Fruit fly (Drosophila melanogaster): ENCODE results near the gene CG15432.

The CG15432 gene

DNA sequence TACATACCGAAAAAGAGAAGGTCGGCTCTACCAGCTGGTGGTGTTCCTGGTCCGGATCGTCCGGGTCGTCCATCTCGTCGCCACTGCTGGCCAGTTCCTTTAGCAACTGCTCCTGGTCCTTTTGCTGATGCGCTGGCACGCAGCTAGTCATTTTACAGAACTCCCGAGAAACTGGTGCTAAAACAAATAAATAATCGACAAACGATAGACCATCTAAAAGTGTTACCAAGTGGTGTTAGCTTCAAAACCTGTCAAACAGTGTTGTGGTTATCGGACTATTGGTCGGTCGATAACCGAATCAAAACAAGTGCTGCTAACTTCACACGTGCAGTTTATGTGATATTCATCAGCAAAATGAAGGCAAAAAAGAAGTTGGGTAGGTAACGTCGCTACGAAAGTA is 2.3 kb downstream of the CG15432 start, which contains the start of the genes morgue and Elp3:
Gene morgue, minus strand, starts transcription at position 224 of the 400 bp plus-strand sequence.
Gene Elp3, plus strand, starts transcription at position 276 of the 400 bp plus-strand sequence.
- TF ChIP-seq CG17806 (tag; optimal IDR thresholded peaks at IDR 0.05) (no peak), CG32121 (GFP tag; IDR thresholded peaks at IDR 0.05) (no peak), CG8301 (tag; optimal IDR thresholded peaks at IDR 0.05) (no peak), fd96Ca (GFP tag; IDR thresholded peaks at IDR 0.05) (no peak), Snoo (tag; optimal IDR thresholded peaks at IDR 0.05) (no peak), Ets98B (GFP tag; IDR thresholded peaks at IDR 0.05) (no peak), rn (GFP tag; IDR thresholded peaks at IDR 0.05) (no peak), CG14655 (GFP tag; optimal IDR thresholded peaks at IDR 0.05) (no peak), D1 (tag; optimal IDR thresholded peaks at IDR 0.05) (no peak), CG13204 (GFP tag; optimal IDR thresholded peaks at IDR 0.05) (no peak), Pif1A (GFP tag; optimal IDR thresholded peaks at IDR 0.05) (no peak), CG15710 (tag; optimal IDR thresholded peaks at IDR 0.05) (no peak), gl (tag; optimal IDR thresholded peaks at IDR 0.05) (no peak), CG4496 (GFP tag; IDR thresholded peaks at IDR 0.05) (no peak), CG34367 (tag; optimal IDR thresholded peaks at IDR 0.05) (no peak), Pif1B (GFP tag; optimal IDR thresholded peaks at IDR 0.05) (no peak), CG9948 (tag; optimal IDR thresholded peaks at IDR 0.05) (no peak), EcR (GFP tag; optimal IDR thresholded peaks at IDR 0.05) (no peak), CG10348 (GFP tag; IDR thresholded peaks at IDR 0.05) (no peak)

dm6 chr2L:4448582-4449016 is 6.5 kb downstream of the CG15432 start, which contains the start of gene MFS18:
MFS18 (minus strand) TSS chr2L:4448635.
- peak; percentile 98 for TF ChIP-seq CG12605 (GFP tag; IDR thresholded peaks at IDR 0.05)
- peak; percentile 96 for TF ChIP-seq gl (tag; optimal IDR thresholded peaks at IDR 0.05)
- peak; percentile 98 for TF ChIP-seq CG9948 (tag; optimal IDR thresholded peaks at IDR 0.05)
- peak; percentile 100 for TF ChIP-seq CG17806 (tag; optimal IDR thresholded peaks at IDR 0.05)
- peak; percentile 99 for TF ChIP-seq CG4496 (GFP tag; IDR thresholded peaks at IDR 0.05)
- TF ChIP-seq CG8301 (tag; optimal IDR thresholded peaks at IDR 0.05), result peak; percentile 99
- TF ChIP-seq CG10348 (GFP tag; IDR thresholded peaks at IDR 0.05), result peak; percentile 81
- TF ChIP-seq Snoo (tag; optimal IDR thresholded peaks at IDR 0.05), result peak; percentile 97
- peak; percentile 99 for TF ChIP-seq D1 (tag; optimal IDR thresholded peaks at IDR 0.05)
- peak; percentile 99 for TF ChIP-seq Ets98B (GFP tag; IDR thresholded peaks at IDR 0.05)
- TF ChIP-seq Pif1A (GFP tag; optimal IDR thresholded peaks at IDR 0.05), result no peak
- peak; percentile 99 for TF ChIP-seq CG8159 (tag; optimal IDR thresholded peaks at IDR 0.05)
- TF ChIP-seq CG15710 (tag; optimal IDR thresholded peaks at IDR 0.05), result peak; percentile 90
- peak; percentile 30 for TF ChIP-seq EcR (GFP tag; optimal IDR thresholded peaks at IDR 0.05)
- no peak for TF ChIP-seq CG13204 (GFP tag; optimal IDR thresholded peaks at IDR 0.05)
- TF ChIP-seq CG34367 (tag; optimal IDR thresholded peaks at IDR 0.05), result peak; percentile 88
- peak; percentile 96 for TF ChIP-seq Pif1B (GFP tag; optimal IDR thresholded peaks at IDR 0.05)
- TF ChIP-seq CG14655 (GFP tag; optimal IDR thresholded peaks at IDR 0.05), result peak; percentile 99
- TF ChIP-seq CG32121 (GFP tag; IDR thresholded peaks at IDR 0.05), result peak; percentile 99
- peak; percentile 97 for TF ChIP-seq fd96Ca (GFP tag; IDR thresholded peaks at IDR 0.05)
- peak; percentile 98 for TF ChIP-seq rn (GFP tag; IDR thresholded peaks at IDR 0.05)

- TF ChIP-seq D1 (tag; optimal IDR thresholded peaks at IDR 0.05) (no peak), CG13204 (GFP tag; optimal IDR thresholded peaks at IDR 0.05) (no peak), CG17806 (tag; optimal IDR thresholded peaks at IDR 0.05) (no peak), gl (tag; optimal IDR thresholded peaks at IDR 0.05) (no peak), CG14655 (GFP tag; optimal IDR thresholded peaks at IDR 0.05) (no peak), CG15710 (tag; optimal IDR thresholded peaks at IDR 0.05) (no peak), rn (GFP tag; IDR thresholded peaks at IDR 0.05) (no peak), CG12605 (GFP tag; IDR thresholded peaks at IDR 0.05) (no peak), CG32121 (GFP tag; IDR thresholded peaks at IDR 0.05) (no peak), fd96Ca (GFP tag; IDR thresholded peaks at IDR 0.05) (no peak), CG8159 (tag; optimal IDR thresholded peaks at IDR 0.05) (no peak), CG10348 (GFP tag; IDR thresholded peaks at IDR 0.05) (no peak), Pif1A (GFP tag; optimal IDR thresholded peaks at IDR 0.05) (no peak)
Observed at dm6 chr2L:4452798-4453197, 10.7 kb downstream of the CG15432 start, which contains the start of gene CG15439. CG15439 (minus strand) TSS chr2L:4453038.

- TF ChIP-seq gl (tag; optimal IDR thresholded peaks at IDR 0.05) (no peak), CG4496 (GFP tag; IDR thresholded peaks at IDR 0.05) (no peak), Pif1A (GFP tag; optimal IDR thresholded peaks at IDR 0.05) (no peak)
Observed at dm6 chr2L:4454009-4454689, 12.0 kb downstream of the CG15432 start, which contains the start of the genes Secp43 and ND-B8. Secp43 (minus strand) TSS chr2L:4454453. ND-B8 (plus strand) TSS chr2L:4454626.

DNA sequence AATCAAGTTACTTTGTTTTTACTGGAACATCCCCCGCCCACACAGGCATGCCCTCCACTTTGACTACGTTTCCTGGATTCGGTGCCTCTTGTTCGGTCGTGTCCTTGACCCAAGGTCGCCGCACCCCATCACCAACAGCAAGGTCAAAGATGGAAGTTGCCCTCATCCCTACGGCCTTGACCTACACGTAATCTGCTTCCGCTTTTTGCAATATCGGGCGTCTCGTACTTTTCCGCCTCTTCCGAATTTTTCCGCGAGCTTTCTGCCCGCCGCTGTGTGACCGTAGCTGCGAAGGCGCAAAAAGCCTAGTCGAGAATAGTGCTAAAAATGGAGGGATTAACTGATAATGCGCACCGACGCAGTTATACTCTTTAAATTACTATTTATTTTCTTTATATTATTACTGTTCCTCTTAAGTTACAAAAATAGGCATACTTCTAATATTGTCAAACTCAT is 14.4 kb downstream of the CG15432 start, which contains the start of gene Gs1l:
Gene Gs1l, minus strand, starts transcription at position 269 of the 456 bp plus-strand sequence.
- TF ChIP-seq CG9948 (tag; optimal IDR thresholded peaks at IDR 0.05) (no peak), CG8159 (tag; optimal IDR thresholded peaks at IDR 0.05) (peak; percentile 26), CG32121 (GFP tag; IDR thresholded peaks at IDR 0.05) (peak; percentile 40; the same call in 1 of the 2 replicates), CG4496 (GFP tag; IDR thresholded peaks at IDR 0.05) (no peak), CG14655 (GFP tag; optimal IDR thresholded peaks at IDR 0.05) (no peak), EcR (GFP tag; optimal IDR thresholded peaks at IDR 0.05) (peak; percentile 71), CG15710 (tag; optimal IDR thresholded peaks at IDR 0.05) (no peak), rn (GFP tag; IDR thresholded peaks at IDR 0.05) (no peak), CG34367 (tag; optimal IDR thresholded peaks at IDR 0.05) (no peak), fd96Ca (GFP tag; IDR thresholded peaks at IDR 0.05) (no peak), gl (tag; optimal IDR thresholded peaks at IDR 0.05) (no peak), Snoo (tag; optimal IDR thresholded peaks at IDR 0.05) (no peak)
